Worm (Caenorhabditis elegans) whole organism, young adult: ENCODE measurements around the gene srg-64.
A peak's percentile ranks its signal among the peaks of the same experiment; 100 is the strongest.

Experiments used
- B0261.1 ChIP-seq: sonication (generic microtip); optimal IDR thresholded peaks from 2 replicates; lab custom pipeline; 2016; ENCODE audit warnings: mild to moderate bottlenecking, missing genetic modification characterization, moderate library complexity, missing compliant biosample characterization
- D2030.7 ChIP-seq: fragments of 200-800 bp; sonication (Bioruptor generic); IDR thresholded peaks from 2 replicates; pipeline ENCODE4 v1.3.6; 2022; ENCODE audit warnings: missing genetic modification reagents, missing genetic modification characterization, missing compliant biosample characterization
- F23B12.7 ChIP-seq: sonication (generic microtip); optimal IDR thresholded peaks from 2 replicates; lab custom pipeline; 2017; ENCODE audit warnings: missing genetic modification characterization, mild to moderate bottlenecking, missing compliant biosample characterization, antibody characterized with exemption, moderate library complexity; ENCODE audit not compliant: insufficient read depth
- F49E8.2 ChIP-seq: sonication (generic microtip); optimal IDR thresholded peaks from 3 replicates; lab custom pipeline; 2017; ENCODE audit warnings: missing genetic modification characterization, mild to moderate bottlenecking, missing compliant biosample characterization, antibody characterized with exemption, moderate library complexity; ENCODE audit not compliant: insufficient read depth
- K11D2.4 ChIP-seq: fragments of 200-800 bp; sonication (Bioruptor generic); IDR thresholded peaks from 2 replicates; pipeline ENCODE4 v1.3.6; 2022; ENCODE audit warnings: missing genetic modification reagents, missing genetic modification characterization, missing compliant biosample characterization
- K12H6.12 ChIP-seq: fragments of 200-800 bp; sonication (Bioruptor generic); optimal IDR thresholded peaks from 2 replicates; lab custom pipeline; 2018; ENCODE audit warnings: mild to moderate bottlenecking, missing genetic modification characterization, missing compliant biosample characterization
- T07F8.4 ChIP-seq: sonication (generic microtip); optimal IDR thresholded peaks from 2 replicates; lab custom pipeline; 2016; ENCODE audit warnings: mild to moderate bottlenecking, missing genetic modification characterization, moderate library complexity, missing compliant biosample characterization
- Y53F4B.3 ChIP-seq: fragments of 200-800 bp; sonication (Bioruptor generic); IDR thresholded peaks from 2 replicates; pipeline ENCODE4 v1.3.6; 2022; ENCODE audit warnings: missing genetic modification reagents, missing genetic modification characterization, missing compliant biosample characterization
- Y56A3A.18 ChIP-seq: fragments of 200-800 bp; sonication (Bioruptor generic); IDR thresholded peaks from 2 replicates; pipeline ENCODE4 v1.3.6; 2022; ENCODE audit warnings: missing genetic modification reagents, missing genetic modification characterization, missing compliant biosample characterization
- Y67H2A.10 ChIP-seq: fragments of 200-800 bp; sonication (Bioruptor generic); conservative IDR thresholded peaks from 2 replicates; pipeline ENCODE4 v1.3.6; 2022; ENCODE audit warnings: missing genetic modification reagents, missing genetic modification characterization, missing compliant biosample characterization
- ZK185.1 ChIP-seq: sonication (generic microtip); optimal IDR thresholded peaks from 2 replicates; lab custom pipeline; 2016; ENCODE audit warnings: mild to moderate bottlenecking, missing genetic modification characterization, missing compliant biosample characterization; ENCODE audit not compliant: poor library complexity, severe bottlenecking
- aptf-2 ChIP-seq: fragments of 200-800 bp; sonication (Bioruptor generic); conservative IDR thresholded peaks from 2 replicates; pipeline ENCODE4 v1.3.6; 2022; ENCODE audit warnings: missing genetic modification reagents, missing genetic modification characterization, missing compliant biosample characterization
- attf-5 ChIP-seq: fragments of 200-800 bp; sonication (Bioruptor generic); optimal IDR thresholded peaks from 2 replicates; lab custom pipeline; 2018; ENCODE audit warnings: mild to moderate bottlenecking, missing genetic modification characterization, missing compliant biosample characterization
- attf-6 ChIP-seq: fragments of 200-800 bp; sonication (Bioruptor generic); IDR thresholded peaks from 2 replicates; pipeline ENCODE4 v1.3.6; 2022; ENCODE audit warnings: missing genetic modification reagents, missing genetic modification characterization, missing compliant biosample characterization
- bed-1 ChIP-seq: fragments of 200-800 bp; sonication (Bioruptor generic); IDR thresholded peaks from 2 replicates; pipeline ENCODE4 v1.3.6; 2022; ENCODE audit warnings: missing genetic modification reagents, missing genetic modification characterization, missing compliant biosample characterization
- cebp-2 ChIP-seq: fragments of 200-800 bp; sonication (Bioruptor generic); IDR thresholded peaks from 2 replicates; pipeline ENCODE4 v1.3.6; 2022; ENCODE audit warnings: missing genetic modification characterization, missing compliant biosample characterization
- ceh-100 ChIP-seq: fragments of 200-800 bp; sonication (Bioruptor generic); IDR thresholded peaks from 2 replicates; pipeline ENCODE4 v1.3.6; 2022; ENCODE audit warnings: missing genetic modification reagents, missing genetic modification characterization, missing compliant biosample characterization
- ceh-79 ChIP-seq: sonication (generic microtip); optimal IDR thresholded peaks from 2 replicates; lab custom pipeline; 2017; ENCODE audit warnings: mild to moderate bottlenecking, missing genetic modification characterization, missing compliant biosample characterization
- dox-1 ChIP-seq: fragments of 200-800 bp; sonication (Bioruptor generic); IDR thresholded peaks from 2 replicates; pipeline ENCODE4 v1.3.6; 2022; ENCODE audit warnings: missing genetic modification reagents, missing genetic modification characterization, missing compliant biosample characterization
- egrh-3 ChIP-seq: fragments of 200-800 bp; sonication (Bioruptor generic); IDR thresholded peaks from 2 replicates; pipeline ENCODE4 v1.3.6; 2022; ENCODE audit warnings: missing genetic modification reagents, missing genetic modification characterization, missing compliant biosample characterization
- ets-4 ChIP-seq: fragments of 200-800 bp; sonication (Bioruptor generic); optimal IDR thresholded peaks from 2 replicates; lab custom pipeline; 2018; ENCODE audit warnings: mild to moderate bottlenecking, missing genetic modification characterization, missing compliant biosample characterization
- hmg-1.2 ChIP-seq: fragments of 200-800 bp; sonication (Bioruptor generic); IDR thresholded peaks from 2 replicates; pipeline ENCODE4 v1.3.6; 2022; ENCODE audit warnings: missing genetic modification reagents, missing genetic modification characterization, missing compliant biosample characterization
- lin-26 ChIP-seq: fragments of 200-800 bp; sonication (Bioruptor generic); IDR thresholded peaks from 2 replicates; pipeline ENCODE4 v1.3.6; 2022; ENCODE audit warnings: missing genetic modification reagents, missing genetic modification characterization, missing compliant biosample characterization
- lin-40 ChIP-seq: sonication (generic microtip); optimal IDR thresholded peaks from 2 replicates; lab custom pipeline; 2016; ENCODE audit warnings: missing genetic modification characterization, mild to moderate bottlenecking, missing compliant biosample characterization, missing genotype, missing genetic modification reagents
- madf-6 ChIP-seq: fragments of 200-800 bp; sonication (Bioruptor generic); IDR thresholded peaks from 2 replicates; pipeline ENCODE4 v1.3.6; 2022; ENCODE audit warnings: missing genetic modification reagents, missing genetic modification characterization, missing compliant biosample characterization
- mcd-1 ChIP-seq: fragments of 200-800 bp; sonication (Bioruptor generic); IDR thresholded peaks from 2 replicates; pipeline ENCODE4 v1.3.6; 2022; ENCODE audit warnings: missing genetic modification reagents, missing genetic modification characterization, missing compliant biosample characterization
- nfya-1 ChIP-seq: sonication (generic microtip); optimal IDR thresholded peaks from 2 replicates; lab custom pipeline; 2017; ENCODE audit warnings: antibody characterized with exemption, missing compliant biosample characterization, missing genetic modification characterization, borderline replicate concordance; ENCODE audit not compliant: insufficient read depth
- nfya-2 ChIP-seq: fragments of 200-800 bp; sonication (Bioruptor generic); IDR thresholded peaks from 2 replicates; pipeline ENCODE4 v1.3.6; 2022; ENCODE audit warnings: missing genetic modification reagents, missing genetic modification characterization, missing compliant biosample characterization
- nfyb-1 ChIP-seq: fragments of 200-800 bp; sonication (Bioruptor generic); IDR thresholded peaks from 2 replicates; pipeline ENCODE4 v1.3.6; 2022; ENCODE audit warnings: missing genetic modification reagents, missing genetic modification characterization, missing compliant biosample characterization
- nhr-27 ChIP-seq: fragments of 200-800 bp; sonication (Bioruptor generic); optimal IDR thresholded peaks from 2 replicates; lab custom pipeline; 2018; ENCODE audit warnings: mild to moderate bottlenecking, missing genetic modification characterization, moderate library complexity, missing compliant biosample characterization
- nhr-90 ChIP-seq: sonication (generic microtip); optimal IDR thresholded peaks from 2 replicates; lab custom pipeline; 2016; ENCODE audit warnings: missing genotype, mild to moderate bottlenecking, missing genetic modification characterization, missing compliant biosample characterization
- pbrm-1 ChIP-seq: fragments of 200-800 bp; sonication (Bioruptor generic); IDR thresholded peaks from 2 replicates; pipeline ENCODE4 v1.3.6; 2022; ENCODE audit warnings: missing genetic modification reagents, missing genetic modification characterization, missing compliant biosample characterization
- rec-8 ChIP-seq, 2 experiments: sonication (generic microtip); optimal IDR thresholded peaks; 2 replicates each; lab custom pipeline; 2016; ENCODE audit warnings: mild to moderate bottlenecking in 2 of 2, missing genetic modification characterization in 2 of 2, missing genetic modification reagents in 2 of 2, missing genotype in 2 of 2, missing biosample characterization in 1 of 2, missing compliant biosample characterization in 1 of 2, moderate library complexity in 1 of 2
- rpc-1 ChIP-seq, 2 experiments: fragments of 150-350 bp in 1 of 2; sonication (generic microtip) in 1 of 2; optimal IDR thresholded peaks; 2 replicates each; lab custom pipeline; 2014 to 2018; ENCODE audit warnings: missing biosample characterization in 1 of 2, missing genetic modification characterization in 1 of 2, missing genetic modification reagents in 1 of 2, missing genotype in 1 of 2
- sea-2 ChIP-seq: fragments of 200-800 bp; sonication (Bioruptor generic); IDR thresholded peaks from 2 replicates; pipeline ENCODE4 v1.3.6; 2022; ENCODE audit warnings: missing genetic modification characterization, missing compliant biosample characterization
- snpc-1.1 ChIP-seq: sonication (generic microtip); optimal IDR thresholded peaks from 2 replicates; lab custom pipeline; 2017; ENCODE audit warnings: missing genetic modification characterization, mild to moderate bottlenecking, missing compliant biosample characterization, antibody characterized with exemption, moderate library complexity, missing genotype, missing genetic modification reagents; ENCODE audit not compliant: insufficient read depth
- snpc-1.3 ChIP-seq: sonication (generic microtip); optimal IDR thresholded peaks from 2 replicates; lab custom pipeline; 2017; ENCODE audit warnings: missing genetic modification characterization, mild to moderate bottlenecking, missing compliant biosample characterization, antibody characterized with exemption, moderate library complexity, missing genotype, missing genetic modification reagents; ENCODE audit not compliant: insufficient read depth
- snpc-4 ChIP-seq, 5 experiments: fragments of 150-350 bp in 1 of 5; sonication (generic microtip) in 4 of 5; optimal IDR thresholded peaks; 2 replicates each; lab custom pipeline; 2014 to 2018; ENCODE audit warnings: missing genetic modification characterization in 5 of 5, missing biosample characterization in 3 of 5, antibody characterized with exemption in 2 of 5, mild to moderate bottlenecking in 2 of 5, missing compliant biosample characterization in 2 of 5, missing genotype in 2 of 5, moderate library complexity in 2 of 5, missing genetic modification reagents in 1 of 5
- tlf-1 ChIP-seq: fragments of 200-800 bp; sonication (Bioruptor generic); optimal IDR thresholded peaks from 2 replicates; lab custom pipeline; 2018; ENCODE audit warnings: mild to moderate bottlenecking, missing genetic modification characterization, missing compliant biosample characterization
- unc-62 ChIP-seq: fragments of 150-350 bp; optimal IDR thresholded peaks from 2 replicates; lab custom pipeline; 2014; ENCODE audit warnings: missing biosample characterization, missing genetic modification reagents, missing genetic modification characterization
- ztf-25 ChIP-seq: fragments of 200-800 bp; sonication (Bioruptor generic); IDR thresholded peaks from 2 replicates; pipeline ENCODE4 v1.3.6; 2022; ENCODE audit warnings: missing genetic modification reagents, missing genetic modification characterization, missing compliant biosample characterization
- ztf-26 ChIP-seq: sonication (generic microtip); optimal IDR thresholded peaks from 2 replicates; lab custom pipeline; 2017; ENCODE audit warnings: missing genetic modification characterization, missing compliant biosample characterization
- ztf-28 ChIP-seq: fragments of 200-800 bp; sonication (Bioruptor generic); IDR thresholded peaks from 2 replicates; pipeline ENCODE4 v1.3.6; 2022; ENCODE audit warnings: missing genetic modification reagents, missing genetic modification characterization, missing compliant biosample characterization
- ztf-3 ChIP-seq: fragments of 200-800 bp; sonication (Bioruptor generic); optimal IDR thresholded peaks from 2 replicates; lab custom pipeline; 2018; ENCODE audit warnings: mild to moderate bottlenecking, missing genetic modification characterization, missing compliant biosample characterization
- ztf-6 ChIP-seq: fragments of 200-800 bp; sonication (Bioruptor generic); IDR thresholded peaks from 2 replicates; pipeline ENCODE4 v1.3.6; 2022; ENCODE audit warnings: missing genetic modification reagents, missing genetic modification characterization, missing compliant biosample characterization

The srg-64 gene

ce11 chrX:15751245-15751644 lies 10.8 kb upstream of the srg-64 start (continued):
- TF ChIP-seq unc-62 (GFP tag; lab: Kevin White, UChicago) (no peak), ztf-3 (GFP tag; lab: Kevin White, UChicago) (no peak), nhr-90 (tag; lab: Kevin White, UChicago) (no peak), D2030.7 (GFP tag; lab: Robert Waterston, UW) (peak; percentile 75), madf-6 (no peak), ceh-100 (GFP tag; lab: Robert Waterston, UW) (no peak), pbrm-1 (GFP tag; lab: Robert Waterston, UW) (peak; percentile 45; the same call in 1 of the 2 replicates), ztf-25 (0 out of 2 replicates have a peak, but pooled peaks have one; percentile 8), dox-1 (GFP tag; lab: Robert Waterston, UW) (peak; percentile 59; the same call in 1 of the 2 replicates), nfyb-1 (peak; percentile 41; the same call in 1 of the 2 replicates), nfya-1 (tag; lab: Kevin White, UChicago) (no peak), bed-1 (GFP tag; lab: Robert Waterston, UW) (no peak), nhr-27 (no peak)

- TF ChIP-seq B0261.1 (tag; lab: Kevin White, UChicago) = peak; percentile 60
- TF ChIP-seq ztf-25 = no peak
- no peak for TF ChIP-seq snpc-1.3
- peak; percentile 35; the same call in 1 of the 2 replicates for TF ChIP-seq lin-26 (GFP tag; lab: Robert Waterston, UW)
- no peak for TF ChIP-seq attf-5 (GFP tag; lab: Kevin White, UChicago)
- no peak for TF ChIP-seq snpc-4 (GFP tag; optimal IDR thresholded peaks at IDR 0.05; lab: Kevin White, UChicago)
- peak in 2 of 4 experiments; percentile 11 to 54 for TF ChIP-seq snpc-4 (tag; optimal IDR thresholded peaks at IDR 0.05; lab: Kevin White, UChicago)
- TF ChIP-seq Y53F4B.3 = no peak
- TF ChIP-seq ztf-6 (GFP tag; lab: Robert Waterston, UW) = no peak
- TF ChIP-seq bed-1 (GFP tag; lab: Robert Waterston, UW) = no peak
- TF ChIP-seq Y56A3A.18 (GFP tag; lab: Robert Waterston, UW) = 0 out of 2 replicates have a peak, but pooled peaks have one; percentile 40
- TF ChIP-seq rpc-1 (optimal IDR thresholded peaks at IDR 0.05; lab: Kevin White, UChicago) = peak; percentile 61
- peak; percentile 69 for TF ChIP-seq rpc-1 (tag; optimal IDR thresholded peaks at IDR 0.05; lab: Kevin White, UChicago)
- TF ChIP-seq egrh-3 (GFP tag; lab: Robert Waterston, UW) = no peak
- no peak for TF ChIP-seq K12H6.12
- TF ChIP-seq cebp-2 (GFP tag; lab: Robert Waterston, UW) = no peak
- TF ChIP-seq tlf-1 = no peak
- TF ChIP-seq ceh-79 = no peak
- TF ChIP-seq ets-4 = no peak
- peak; percentile 14 for TF ChIP-seq ztf-26 (tag; lab: Kevin White, UChicago)
- peak; percentile 56 for TF ChIP-seq ZK185.1
- TF ChIP-seq hmg-1.2 = peak; percentile 36
- TF ChIP-seq aptf-2 (GFP tag; lab: Robert Waterston, UW) = no peak
- TF ChIP-seq lin-40 (tag; lab: Kevin White, UChicago) = peak; percentile 9
- no peak for TF ChIP-seq F49E8.2
- TF ChIP-seq nfya-2 (GFP tag; lab: Robert Waterston, UW) = no peak
- TF ChIP-seq ztf-28 = no peak
- peak; percentile 41 for TF ChIP-seq attf-6 (GFP tag; lab: Robert Waterston, UW)
- TF ChIP-seq mcd-1 (GFP tag; lab: Robert Waterston, UW) = 0 out of 2 replicates have a peak, but pooled peaks have one; percentile 17
- TF ChIP-seq T07F8.4 = no peak
- no peak for TF ChIP-seq F23B12.7
- no peak for TF ChIP-seq K11D2.4 (GFP tag; lab: Robert Waterston, UW)
- no peak for TF ChIP-seq rec-8 (tag; optimal IDR thresholded peaks at IDR 0.05; lab: Kevin White, UChicago)
- TF ChIP-seq sea-2 (GFP tag; lab: Robert Waterston, UW) = no peak
- no peak for TF ChIP-seq Y67H2A.10 (GFP tag; lab: Robert Waterston, UW)
- no peak for TF ChIP-seq snpc-1.1 (tag; lab: Kevin White, UChicago)
Measured at ce11 chrX:15747814-15748213, 7.4 kb upstream of the srg-64 start.
